Worm (Caenorhabditis elegans) whole organism, mixed stage, embryonic: ENCODE measurements around the gene fbxb-37.

Experiments used
- M03D4.4 ChIP-seq: sonication (generic microtip); optimal IDR thresholded peaks from 2 replicates; lab custom pipeline; 2017; ENCODE audit warnings: mild to moderate bottlenecking, missing genetic modification characterization, missing compliant biosample characterization
- bed-3 ChIP-seq: fragments of 200-800 bp; sonication (Bioruptor generic); optimal IDR thresholded peaks from 3 replicates; lab custom pipeline; 2018; ENCODE audit warnings: mild to moderate bottlenecking, missing genetic modification characterization, moderate library complexity, missing compliant biosample characterization
- blmp-1 ChIP-seq: fragments of 150-350 bp; optimal IDR thresholded peaks from 2 replicates; lab custom pipeline; 2014; ENCODE audit warnings: missing biosample characterization, missing genetic modification characterization
- ceh-39 ChIP-seq: fragments of 150-350 bp; optimal IDR thresholded peaks from 2 replicates; lab custom pipeline; 2014; ENCODE audit warnings: missing biosample characterization, missing genetic modification characterization
- ceh-43 ChIP-seq: fragments of 200-800 bp; sonication (Bioruptor generic); optimal IDR thresholded peaks from 2 replicates; lab custom pipeline; 2018; ENCODE audit warnings: mild to moderate bottlenecking, missing genetic modification characterization, moderate library complexity, missing compliant biosample characterization
- ces-1 ChIP-seq: fragments of 150-350 bp; optimal IDR thresholded peaks from 2 replicates; lab custom pipeline; 2014; ENCODE audit warnings: missing biosample characterization, missing genetic modification reagents, missing genetic modification characterization
- cnd-1 ChIP-seq: fragments of 200-800 bp; sonication (Bioruptor generic); optimal IDR thresholded peaks from 2 replicates; lab custom pipeline; 2018; ENCODE audit warnings: mild to moderate bottlenecking, missing genetic modification characterization, missing compliant biosample characterization
- elt-1 ChIP-seq: sonication (generic microtip); optimal IDR thresholded peaks from 2 replicates; lab custom pipeline; 2017; ENCODE audit warnings: missing genetic modification characterization, mild to moderate bottlenecking, missing compliant biosample characterization, antibody characterized with exemption, moderate library complexity, borderline replicate concordance; ENCODE audit not compliant: insufficient read depth
- elt-3 ChIP-seq: fragments of 150-350 bp; optimal IDR thresholded peaks from 2 replicates; lab custom pipeline; 2014; ENCODE audit warnings: missing biosample characterization, missing genetic modification characterization
- flh-1 ChIP-seq: fragments of 200-800 bp; sonication (Bioruptor generic); optimal IDR thresholded peaks from 2 replicates; lab custom pipeline; 2018; ENCODE audit warnings: mild to moderate bottlenecking, missing genetic modification characterization, moderate library complexity, missing compliant biosample characterization
- ham-2 ChIP-seq: fragments of 200-800 bp; sonication (Bioruptor generic); optimal IDR thresholded peaks from 2 replicates; lab custom pipeline; 2018; ENCODE audit warnings: mild to moderate bottlenecking, missing genetic modification characterization, missing compliant biosample characterization
- hlh-1 ChIP-seq: fragments of 150-350 bp; optimal IDR thresholded peaks from 2 replicates; lab custom pipeline; 2014; ENCODE audit warnings: missing biosample characterization, missing genetic modification reagents, missing genetic modification characterization
- lin-13 ChIP-seq: fragments of 150-350 bp; optimal IDR thresholded peaks from 2 replicates; lab custom pipeline; 2014; ENCODE audit warnings: missing biosample characterization, missing genetic modification characterization
- lin-32 ChIP-seq: fragments of 200-800 bp; sonication (Bioruptor generic); optimal IDR thresholded peaks from 2 replicates; lab custom pipeline; 2018; ENCODE audit warnings: mild to moderate bottlenecking, missing genetic modification characterization, missing compliant biosample characterization
- lsy-2 ChIP-seq: fragments of 150-350 bp; optimal IDR thresholded peaks from 2 replicates; lab custom pipeline; 2014; ENCODE audit warnings: missing biosample characterization, missing genetic modification characterization
- mep-1 ChIP-seq: fragments of 150-350 bp; optimal IDR thresholded peaks from 2 replicates; lab custom pipeline; 2017; ENCODE audit warnings: missing biosample characterization, missing genetic modification reagents, missing genetic modification characterization, inconsistent platforms
- mls-2 ChIP-seq: sonication (generic microtip); optimal IDR thresholded peaks from 2 replicates; lab custom pipeline; 2016; ENCODE audit warnings: mild to moderate bottlenecking, missing genetic modification characterization, moderate library complexity, missing compliant biosample characterization
- nhr-12 ChIP-seq: fragments of 150-350 bp; optimal IDR thresholded peaks from 2 replicates; lab custom pipeline; 2014; ENCODE audit warnings: missing biosample characterization, missing genetic modification characterization
- nhr-2 ChIP-seq: fragments of 150-350 bp; optimal IDR thresholded peaks from 2 replicates; lab custom pipeline; 2014; ENCODE audit warnings: missing biosample characterization, missing genetic modification characterization
- nhr-237 ChIP-seq: fragments of 150-350 bp; optimal IDR thresholded peaks from 2 replicates; lab custom pipeline; 2014; ENCODE audit warnings: missing biosample characterization, missing genetic modification characterization
- nhr-28 ChIP-seq: fragments of 150-350 bp; optimal IDR thresholded peaks from 2 replicates; lab custom pipeline; 2014; ENCODE audit warnings: missing biosample characterization, missing genetic modification characterization
- nhr-76 ChIP-seq: sonication (generic microtip); optimal IDR thresholded peaks from 2 replicates; lab custom pipeline; 2017; ENCODE audit warnings: missing biosample characterization, missing genetic modification characterization
- sem-2 ChIP-seq: fragments of 200-800 bp; sonication (Bioruptor generic); optimal IDR thresholded peaks from 2 replicates; lab custom pipeline; 2018; ENCODE audit warnings: mild to moderate bottlenecking, missing genetic modification characterization, missing compliant biosample characterization
- sptf-1 ChIP-seq: sonication (generic microtip); optimal IDR thresholded peaks from 2 replicates; lab custom pipeline; 2017; ENCODE audit warnings: mild to moderate bottlenecking, missing genetic modification characterization, moderate library complexity, missing compliant biosample characterization
- tbx-8 ChIP-seq: fragments of 200-800 bp; sonication (Bioruptor generic); optimal IDR thresholded peaks from 2 replicates; lab custom pipeline; 2018; ENCODE audit warnings: mild to moderate bottlenecking, missing genetic modification characterization, moderate library complexity, missing compliant biosample characterization
- unc-39 ChIP-seq: fragments of 150-350 bp; optimal IDR thresholded peaks from 2 replicates; lab custom pipeline; 2014; ENCODE audit warnings: missing biosample characterization, missing genetic modification characterization
- unc-62 ChIP-seq: fragments of 150-350 bp; optimal IDR thresholded peaks from 2 replicates; lab custom pipeline; 2014; ENCODE audit warnings: missing biosample characterization, missing genetic modification reagents, missing genetic modification characterization
- zip-8 ChIP-seq: fragments of 150-350 bp; optimal IDR thresholded peaks from 2 replicates; lab custom pipeline; 2014; ENCODE audit warnings: missing biosample characterization, missing genetic modification characterization
- ztf-11 ChIP-seq: fragments of 150-350 bp; optimal IDR thresholded peaks from 2 replicates; lab custom pipeline; 2014; ENCODE audit warnings: missing biosample characterization, missing genetic modification characterization

fbxb-37 gene

ce11 chrII:2116794-2117193 is 23.1 kb upstream of the fbxb-37 start, which contains the start of gene srh-195:
Gene srh-195 (minus strand): TSS chrII:2116894.
- TF ChIP-seq ces-1 (GFP tag; lab: Kevin White, UChicago) (no peak), ceh-43 (GFP tag; lab: Kevin White, UChicago) (no peak), blmp-1 (tag; lab: Kevin White, UChicago) (no peak), lin-32 (GFP tag; lab: Kevin White, UChicago) (no peak), mep-1 (tag; lab: Kevin White, UChicago) (no peak), ham-2 (no peak), ceh-39 (tag; lab: Kevin White, UChicago) (no peak), mls-2 (tag; lab: Kevin White, UChicago) (no peak), lin-13 (tag; lab: Kevin White, UChicago) (no peak), M03D4.4 (tag; lab: Kevin White, UChicago) (no peak), unc-39 (tag; lab: Kevin White, UChicago) (no peak), elt-1 (tag; lab: Kevin White, UChicago) (no peak)
- TF ChIP-seq, all 35 proteins: peak for 0

ce11 chrII:2114488-2114887 is 20.8 kb upstream of the fbxb-37 start:
- TF ChIP-seq flh-1 (GFP tag; lab: Kevin White, UChicago) (no peak), ztf-11 (tag; lab: Kevin White, UChicago) (no peak), sptf-1 (tag; lab: Kevin White, UChicago) (no peak), elt-3 (tag; lab: Kevin White, UChicago) (no peak), ham-2 (no peak), sem-2 (GFP tag; lab: Kevin White, UChicago) (no peak), M03D4.4 (tag; lab: Kevin White, UChicago) (no peak), nhr-76 (no peak), blmp-1 (tag; lab: Kevin White, UChicago) (no peak), nhr-12 (tag; lab: Kevin White, UChicago) (no peak), hlh-1 (tag; lab: Kevin White, UChicago) (no peak)
- TF ChIP-seq, all 35 proteins: peak for 0

ce11 chrII:2112948-2113347 is 19.3 kb upstream of the fbxb-37 start, which contains the start of gene R52.6:
Gene R52.6 (minus strand): TSS chrII:2113048.
- TF ChIP-seq mep-1 (tag; lab: Kevin White, UChicago) (no peak), nhr-28 (no peak), ceh-43 (GFP tag; lab: Kevin White, UChicago) (no peak)

ce11 chrII:2109943-2110342 is 16.3 kb upstream of the fbxb-37 start, which contains the start of gene R52.5:
Gene R52.5 (minus strand): TSS chrII:2110043.
- no peak for TF ChIP-seq lsy-2 (tag; lab: Kevin White, UChicago)

ce11 chrII:2108295-2108694 is 14.6 kb upstream of the fbxb-37 start, which contains the start of gene R52.4:
Gene R52.4 (minus strand): TSS chrII:2108395.
- TF ChIP-seq nhr-237 (tag; lab: Kevin White, UChicago) (no peak), tbx-8 (GFP tag; lab: Kevin White, UChicago) (no peak), cnd-1 (tag; lab: Kevin White, UChicago) (no peak), ztf-11 (tag; lab: Kevin White, UChicago) (no peak), sem-2 (GFP tag; lab: Kevin White, UChicago) (no peak), nhr-28 (no peak), M03D4.4 (tag; lab: Kevin White, UChicago) (no peak), lin-32 (GFP tag; lab: Kevin White, UChicago) (no peak)

ce11 chrII:2099139-2099976 is 5.7 kb upstream of the fbxb-37 start, which contains the start of gene math-42:
Gene math-42 (plus strand): TSS chrII:2099926.
- TF ChIP-seq nhr-28, result no peak
- no peak for TF ChIP-seq tbx-8 (GFP tag; lab: Kevin White, UChicago)
- TF ChIP-seq zip-8 (tag; lab: Kevin White, UChicago), result no peak
- TF ChIP-seq nhr-237 (tag; lab: Kevin White, UChicago), result no peak
- TF ChIP-seq M03D4.4 (tag; lab: Kevin White, UChicago), result no peak
- TF ChIP-seq blmp-1 (tag; lab: Kevin White, UChicago), result no peak
- TF ChIP-seq elt-1 (tag; lab: Kevin White, UChicago), result no peak
- no peak for TF ChIP-seq sem-2 (GFP tag; lab: Kevin White, UChicago)
- TF ChIP-seq nhr-2, result no peak
- no peak for TF ChIP-seq mep-1 (tag; lab: Kevin White, UChicago)
- no peak for TF ChIP-seq unc-62 (GFP tag; lab: Kevin White, UChicago)
- TF ChIP-seq bed-3 (GFP tag; lab: Kevin White, UChicago), result no peak
- no peak for TF ChIP-seq lsy-2 (tag; lab: Kevin White, UChicago)
- TF ChIP-seq mls-2 (tag; lab: Kevin White, UChicago), result no peak
- no peak for TF ChIP-seq unc-39 (tag; lab: Kevin White, UChicago)
- no peak for TF ChIP-seq lin-13 (tag; lab: Kevin White, UChicago)
- no peak for TF ChIP-seq ztf-11 (tag; lab: Kevin White, UChicago)
